Fruit fly (Drosophila melanogaster) whole organism, pupa: ENCODE measurements around the gene CG31381.

Experiments used
- CG10348 ChIP-seq: fragments of 200-800 bp; sonication (Bioruptor generic); IDR thresholded peaks from 2 replicates; pipeline ENCODE4 v1.3.6; 2022; ENCODE audit warnings: missing biosample characterization, missing genetic modification characterization
- CG13204 ChIP-seq: fragments of 200-800 bp; sonication (Bioruptor generic); optimal IDR thresholded peaks from 2 replicates; lab custom pipeline; 2018; ENCODE audit warnings: missing biosample characterization, mild to moderate bottlenecking, missing genetic modification characterization, moderate library complexity
- CG14655 ChIP-seq: fragments of 200-800 bp; sonication (Bioruptor generic); optimal IDR thresholded peaks from 3 replicates; lab custom pipeline; 2017; ENCODE audit warnings: mild to moderate bottlenecking, missing biosample characterization, missing genetic modification reagents, missing genetic modification characterization
- CG34367 ChIP-seq: fragments of 200-800 bp; sonication (Bioruptor generic); optimal IDR thresholded peaks from 2 replicates; lab custom pipeline; 2018; ENCODE audit warnings: missing biosample characterization, mild to moderate bottlenecking, missing genetic modification characterization
- CG4496 ChIP-seq: fragments of 200-800 bp; sonication (Bioruptor generic); IDR thresholded peaks from 3 replicates; pipeline ENCODE4 v1.3.6; 2022; ENCODE audit warnings: missing biosample characterization, missing genetic modification characterization
- CG8159 ChIP-seq: fragments of 200-800 bp; sonication (Bioruptor generic); optimal IDR thresholded peaks from 3 replicates; lab custom pipeline; 2018; ENCODE audit warnings: missing biosample characterization, mild to moderate bottlenecking, missing genetic modification characterization, moderate library complexity
- CG9948 ChIP-seq: fragments of 200-800 bp; sonication (Bioruptor generic); optimal IDR thresholded peaks from 2 replicates; lab custom pipeline; 2018; ENCODE audit warnings: missing biosample characterization, mild to moderate bottlenecking, missing genetic modification characterization, moderate library complexity
- D1 ChIP-seq: fragments of 200-800 bp; sonication (Bioruptor generic); optimal IDR thresholded peaks from 2 replicates; lab custom pipeline; 2018; ENCODE audit warnings: missing biosample characterization, mild to moderate bottlenecking, missing genetic modification characterization, moderate library complexity
- EcR ChIP-seq: fragments of 200-800 bp; sonication (Bioruptor generic); optimal IDR thresholded peaks from 3 replicates; lab custom pipeline; 2019; ENCODE audit warnings: missing biosample characterization, missing genetic modification characterization, mild to moderate bottlenecking, moderate library complexity, missing genetic modification reagents
- Pif1A ChIP-seq: fragments of 200-800 bp; sonication (Bioruptor generic); optimal IDR thresholded peaks from 3 replicates; lab custom pipeline; 2016; ENCODE audit warnings: missing biosample characterization, missing genetic modification characterization
- Pif1B ChIP-seq: fragments of 200-800 bp; sonication (Bioruptor generic); optimal IDR thresholded peaks from 3 replicates; lab custom pipeline; 2016; ENCODE audit warnings: missing biosample characterization, missing genetic modification characterization
- Snoo ChIP-seq: fragments of 200-800 bp; sonication (Bioruptor generic); optimal IDR thresholded peaks from 3 replicates; lab custom pipeline; 2017; ENCODE audit warnings: missing biosample characterization, mild to moderate bottlenecking, missing genetic modification characterization, inconsistent platforms
- gl ChIP-seq: fragments of 200-800 bp; sonication (Bioruptor generic); optimal IDR thresholded peaks from 2 replicates; lab custom pipeline; 2018; ENCODE audit warnings: missing biosample characterization, mild to moderate bottlenecking, missing genetic modification characterization
- rn ChIP-seq: fragments of 200-800 bp; sonication (Bioruptor generic); IDR thresholded peaks from 2 replicates; pipeline ENCODE4 v1.3.6; 2022; ENCODE audit warnings: missing biosample characterization, missing genetic modification characterization

DNA sequence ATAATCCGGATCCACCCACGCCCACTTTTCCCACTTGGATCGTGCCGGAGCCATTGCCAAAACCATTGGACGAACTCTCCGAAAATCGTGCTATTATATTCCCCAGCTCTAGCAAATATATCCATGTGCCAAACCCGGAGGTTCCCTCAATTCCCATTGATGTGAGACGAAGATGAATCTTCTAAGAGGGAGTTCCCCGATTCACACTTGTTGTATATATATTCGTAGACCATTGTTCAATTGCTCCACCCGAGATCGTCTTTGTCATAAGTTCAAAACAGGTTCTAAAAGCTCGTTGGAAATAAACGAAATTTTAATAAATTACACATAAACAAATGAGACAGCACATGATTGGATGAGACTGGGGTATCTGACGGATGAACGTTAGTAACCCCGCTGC is 13.0 kb upstream of the CG31381 start:
- TF ChIP-seq CG34367 (no peak), CG14655 (no peak), CG4496 (GFP tag; lab: Robert Waterston, UW) (no peak), CG13204 (no peak), EcR (GFP tag; lab: Kevin White, UChicago) (no peak), CG10348 (GFP tag; lab: Robert Waterston, UW) (no peak), D1 (tag; lab: Kevin White, UChicago) (no peak), gl (tag; lab: Kevin White, UChicago) (no peak), Pif1B (GFP tag; lab: Kevin White, UChicago) (no peak), rn (GFP tag; lab: Robert Waterston, UW) (no peak), CG8159 (no peak), Snoo (tag; lab: Kevin White, UChicago) (no peak), CG9948 (tag; lab: Kevin White, UChicago) (no peak), Pif1A (GFP tag; lab: Kevin White, UChicago) (no peak)
